Worm (Caenorhabditis elegans) whole organism, L1 larva: ENCODE results near the gene srp-1.

Experiments used
- F16B12.6 ChIP-seq: fragments of 150-350 bp; optimal IDR thresholded peaks from 2 replicates; lab custom pipeline; 2014; ENCODE audit warnings: missing biosample characterization, missing genetic modification characterization
- alr-1 ChIP-seq: fragments of 200-800 bp; sonication (Bioruptor generic); optimal IDR thresholded peaks from 2 replicates; lab custom pipeline; 2018; ENCODE audit warnings: borderline replicate concordance, mild to moderate bottlenecking, missing genetic modification characterization, missing compliant biosample characterization
- aly-2 ChIP-seq: fragments of 150-350 bp; optimal IDR thresholded peaks from 2 replicates; lab custom pipeline; 2014; ENCODE audit warnings: missing biosample characterization, missing genetic modification characterization
- ama-1 ChIP-seq: fragments of 150-350 bp; optimal IDR thresholded peaks from 2 replicates; lab custom pipeline; 2014
- ces-1 ChIP-seq: fragments of 150-350 bp; optimal IDR thresholded peaks from 2 replicates; lab custom pipeline; 2014; ENCODE audit warnings: missing biosample characterization, missing genetic modification reagents, missing genetic modification characterization
- dsc-1 ChIP-seq: sonication (generic microtip); optimal IDR thresholded peaks from 2 replicates; lab custom pipeline; 2016; ENCODE audit warnings: mild to moderate bottlenecking, missing genetic modification characterization, missing compliant biosample characterization
- efl-1 ChIP-seq, 4 experiments: fragments of 150-350 bp; optimal IDR thresholded peaks in 3 of 4; peaks in 1 of 4; 1 replicate in 1 of 4; 2 replicates in 3 of 4; lab custom pipeline; 2014; ENCODE audit warnings: missing biosample characterization in 2 of 4, missing genetic modification characterization in 2 of 4, missing genetic modification reagents in 2 of 4
- efl-3 ChIP-seq: fragments of 200-800 bp; sonication (Bioruptor generic); optimal IDR thresholded peaks from 2 replicates; lab custom pipeline; 2018; ENCODE audit warnings: mild to moderate bottlenecking, missing genetic modification characterization, missing compliant biosample characterization
- egl-27 ChIP-seq, 2 experiments: fragments of 150-350 bp in 1 of 2; sonication (generic microtip); optimal IDR thresholded peaks; 3 replicates each; lab custom pipeline; 2017 to 2018; ENCODE audit warnings: missing biosample characterization in 2 of 2, missing genetic modification characterization in 2 of 2, missing genetic modification reagents in 2 of 2
- elt-2 ChIP-seq: sonication (generic microtip); optimal IDR thresholded peaks from 2 replicates; lab custom pipeline; 2016; ENCODE audit warnings: missing genetic modification characterization, mild to moderate bottlenecking, inconsistent platforms, missing compliant biosample characterization, missing genetic modification reagents
- elt-3 ChIP-seq, 6 experiments: fragments of 150-350 bp in 1 of 6; sonication (generic microtip); optimal IDR thresholded peaks; 2 replicates each; lab custom pipeline; 2017 to 2018; ENCODE audit warnings: missing biosample characterization in 6 of 6, missing genetic modification characterization in 6 of 6, inconsistent platforms in 1 of 6
- ets-5 ChIP-seq: fragments of 200-800 bp; sonication (Bioruptor generic); IDR thresholded peaks from 2 replicates; pipeline ENCODE4 v1.3.6; 2022; ENCODE audit warnings: missing genetic modification characterization, missing compliant biosample characterization
- fkh-10 ChIP-seq: sonication (generic microtip); optimal IDR thresholded peaks from 2 replicates; lab custom pipeline; 2017; ENCODE audit warnings: missing biosample characterization, missing genetic modification reagents, missing genetic modification characterization
- fkh-4 ChIP-seq: sonication (generic microtip); optimal IDR thresholded peaks from 2 replicates; lab custom pipeline; 2016; ENCODE audit warnings: missing compliant biosample characterization, missing genetic modification characterization, borderline replicate concordance
- fkh-8 ChIP-seq: sonication (generic microtip); optimal IDR thresholded peaks from 2 replicates; lab custom pipeline; 2016; ENCODE audit warnings: mild to moderate bottlenecking, missing genetic modification characterization, missing compliant biosample characterization
- fos-1 ChIP-seq: fragments of 150-350 bp; optimal IDR thresholded peaks from 2 replicates; lab custom pipeline; 2014; ENCODE audit warnings: missing biosample characterization, missing genetic modification characterization
- grh-1 ChIP-seq: fragments of 200-800 bp; sonication (Bioruptor generic); IDR thresholded peaks from 2 replicates; pipeline ENCODE4 v1.3.6; 2022; ENCODE audit warnings: missing genetic modification reagents, missing genetic modification characterization, missing compliant biosample characterization
- hpl-2 ChIP-seq: fragments of 150-350 bp; optimal IDR thresholded peaks from 2 replicates; lab custom pipeline; 2014; ENCODE audit warnings: missing biosample characterization, missing genetic modification reagents, missing genetic modification characterization
- irx-1 ChIP-seq: sonication (generic microtip); optimal IDR thresholded peaks from 2 replicates; lab custom pipeline; 2016; ENCODE audit warnings: missing genetic modification characterization, missing compliant biosample characterization
- lin-15B ChIP-seq: fragments of 150-350 bp; sonication (generic microtip); optimal IDR thresholded peaks from 3 replicates; lab custom pipeline; 2014; ENCODE audit warnings: missing biosample characterization, missing genetic modification characterization
- lin-35 ChIP-seq, 2 experiments: fragments of 150-350 bp; optimal IDR thresholded peaks; 2 replicates each; lab custom pipeline; 2014; ENCODE audit warnings: missing biosample characterization in 2 of 2, missing genetic modification characterization in 2 of 2, missing genetic modification reagents in 2 of 2
- lir-3 ChIP-seq: sonication (generic microtip); optimal IDR thresholded peaks from 2 replicates; lab custom pipeline; 2016; ENCODE audit warnings: mild to moderate bottlenecking, missing genetic modification characterization, moderate library complexity, missing compliant biosample characterization; ENCODE audit not compliant: poor library complexity
- lsy-2 ChIP-seq, 2 experiments: fragments of 150-350 bp; optimal IDR thresholded peaks; 2 replicates each; lab custom pipeline; 2014; ENCODE audit warnings: missing biosample characterization in 2 of 2, missing genetic modification characterization in 2 of 2
- mdl-1 ChIP-seq, 2 experiments: fragments of 150-350 bp; optimal IDR thresholded peaks; 2 replicates each; lab custom pipeline; 2014 to 2017; ENCODE audit warnings: missing biosample characterization in 2 of 2, missing genetic modification characterization in 2 of 2, inconsistent platforms in 1 of 2
- mef-2 ChIP-seq: fragments of 150-350 bp; optimal IDR thresholded peaks from 2 replicates; lab custom pipeline; 2014; ENCODE audit warnings: missing biosample characterization, missing genetic modification characterization
- nhr-19 ChIP-seq: fragments of 200-800 bp; sonication (Bioruptor generic); conservative IDR thresholded peaks from 2 replicates; pipeline ENCODE4 v1.3.6; 2022; ENCODE audit warnings: missing genetic modification characterization, missing compliant biosample characterization
- nhr-47 ChIP-seq: sonication (generic microtip); optimal IDR thresholded peaks from 2 replicates; lab custom pipeline; 2016; ENCODE audit warnings: mild to moderate bottlenecking, missing genetic modification characterization, moderate library complexity, missing compliant biosample characterization
- nhr-71 ChIP-seq: sonication (generic microtip); optimal IDR thresholded peaks from 2 replicates; lab custom pipeline; 2016; ENCODE audit warnings: mild to moderate bottlenecking, missing genetic modification characterization, moderate library complexity, missing compliant biosample characterization
- nhr-76 ChIP-seq: sonication (generic microtip); optimal IDR thresholded peaks from 2 replicates; lab custom pipeline; 2017; ENCODE audit warnings: missing biosample characterization, missing genetic modification characterization
- nhr-85 ChIP-seq: sonication (generic microtip); peaks from one replicate; lab custom pipeline; 2016; ENCODE audit warnings: missing genetic modification characterization, inconsistent platforms, missing compliant biosample characterization
- nhr-90 ChIP-seq: sonication (generic microtip); optimal IDR thresholded peaks from 2 replicates; lab custom pipeline; 2016; ENCODE audit warnings: mild to moderate bottlenecking, missing genetic modification characterization, missing compliant biosample characterization; ENCODE audit not compliant: poor library complexity
- pag-3 ChIP-seq: sonication (generic microtip); optimal IDR thresholded peaks from 2 replicates; lab custom pipeline; 2017; ENCODE audit warnings: missing genetic modification characterization, mild to moderate bottlenecking, missing compliant biosample characterization, antibody characterized with exemption, borderline replicate concordance; ENCODE audit not compliant: insufficient read depth
- pax-3 ChIP-seq: fragments of 200-800 bp; sonication (Bioruptor generic); optimal IDR thresholded peaks from 2 replicates; lab custom pipeline; 2018; ENCODE audit warnings: mild to moderate bottlenecking, missing genetic modification characterization, moderate library complexity, missing compliant biosample characterization
- pqm-1 ChIP-seq: sonication (generic microtip); optimal IDR thresholded peaks from 3 replicates; lab custom pipeline; 2017; ENCODE audit warnings: missing biosample characterization, missing genetic modification characterization
- rnt-1 ChIP-seq: sonication (generic microtip); optimal IDR thresholded peaks from 2 replicates; lab custom pipeline; 2016; ENCODE audit warnings: mild to moderate bottlenecking, missing genetic modification characterization, moderate library complexity, missing compliant biosample characterization
- snu-23 ChIP-seq: sonication (generic microtip); optimal IDR thresholded peaks from 2 replicates; lab custom pipeline; 2016; ENCODE audit warnings: missing genetic modification characterization, missing compliant biosample characterization
- sptf-1 ChIP-seq: fragments of 150-350 bp; optimal IDR thresholded peaks from 2 replicates; lab custom pipeline; 2014; ENCODE audit warnings: missing biosample characterization, missing genetic modification characterization
- sup-37 ChIP-seq: fragments of 200-800 bp; sonication (Bioruptor generic); optimal IDR thresholded peaks from 2 replicates; lab custom pipeline; 2018; ENCODE audit warnings: mild to moderate bottlenecking, missing genetic modification characterization, missing compliant biosample characterization
- swsn-7 ChIP-seq: sonication (generic microtip); optimal IDR thresholded peaks from 2 replicates; lab custom pipeline; 2016; ENCODE audit warnings: missing genetic modification characterization, missing compliant biosample characterization
- tbx-2 ChIP-seq: sonication (generic microtip); optimal IDR thresholded peaks from 2 replicates; lab custom pipeline; 2016; ENCODE audit warnings: missing genetic modification characterization, missing compliant biosample characterization
- tlp-1 ChIP-seq: fragments of 150-350 bp; optimal IDR thresholded peaks from 2 replicates; lab custom pipeline; 2014; ENCODE audit warnings: missing biosample characterization, missing genetic modification characterization
- unc-30 ChIP-seq: sonication (generic microtip); optimal IDR thresholded peaks from 2 replicates; lab custom pipeline; 2017; ENCODE audit warnings: missing biosample characterization, missing genetic modification characterization
- unc-86 ChIP-seq: sonication (generic microtip); optimal IDR thresholded peaks from 2 replicates; lab custom pipeline; 2016; ENCODE audit warnings: missing genetic modification characterization, missing compliant biosample characterization
- unc-98 ChIP-seq: fragments of 200-800 bp; sonication (Bioruptor generic); IDR thresholded peaks from 2 replicates; pipeline ENCODE4 v1.3.6; 2022; ENCODE audit warnings: missing genetic modification characterization, missing compliant biosample characterization
- vab-15 ChIP-seq: sonication (generic microtip); optimal IDR thresholded peaks from 2 replicates; lab custom pipeline; 2017; ENCODE audit warnings: missing genotype, mild to moderate bottlenecking, missing genetic modification characterization, missing compliant biosample characterization
- zip-4 ChIP-seq: fragments of 200-800 bp; sonication (Bioruptor generic); optimal IDR thresholded peaks from 2 replicates; lab custom pipeline; 2018; ENCODE audit warnings: mild to moderate bottlenecking, missing genetic modification characterization, moderate library complexity, missing compliant biosample characterization

Gene srp-1

ce11 chrV:723895-724352 lies 29.2 kb upstream of the srp-1 start, which contains the start of gene fbxb-72 (continued):
- TF ChIP-seq lin-15B (tag; lab: Kevin White, UChicago) (no peak), F16B12.6 (no peak), fkh-4 (tag; lab: Kevin White, UChicago) (no peak), unc-86 (tag; lab: Kevin White, UChicago) (no peak), fkh-10 (GFP tag; lab: Kevin White, UChicago) (no peak), sup-37 (GFP tag; lab: Kevin White, UChicago) (peak; percentile 55), tlp-1 (tag; lab: Kevin White, UChicago) (no peak), alr-1 (tag; lab: Kevin White, UChicago) (no peak), nhr-19 (GFP tag; lab: Robert Waterston, UW) (peak; percentile 70), fos-1 (tag; lab: Kevin White, UChicago) (no peak), nhr-47 (tag; lab: Kevin White, UChicago) (peak; percentile 68), snu-23 (GFP tag; lab: Kevin White, UChicago) (peak; percentile 78), swsn-7 (peak; percentile 7), pqm-1 (tag; lab: Kevin White, UChicago) (no peak), irx-1 (tag; lab: Kevin White, UChicago) (peak; percentile 3), tbx-2 (peak; percentile 69), ets-5 (GFP tag; lab: Robert Waterston, UW) (no peak), fkh-8 (tag; lab: Kevin White, UChicago) (peak; percentile 46), unc-30 (tag; lab: Kevin White, UChicago) (no peak), egl-27 (tag; optimal IDR thresholded peaks at IDR 0.05; lab: Kevin White, UChicago) (no peak), ama-1 (peak; percentile 89), elt-3 (tag; optimal IDR thresholded peaks at IDR 0.05; lab: Kevin White, UChicago) (peak in 2 of 6 experiments; percentile 12 to 20), hpl-2 (GFP tag; lab: Kevin White, UChicago) (peak; percentile 75), pax-3 (tag; lab: Kevin White, UChicago) (no peak), efl-1 (optimal IDR thresholded peaks at IDR 0.05; lab: Kevin White, UChicago) (peak; percentile 37 to 38), efl-1 (GFP tag; optimal IDR thresholded peaks at IDR 0.05 in 1 of 2; lab: Kevin White, UChicago) (peak in 1 of 2 experiments; percentile 95), efl-3 (GFP tag; lab: Kevin White, UChicago) (no peak), aly-2 (tag; lab: Kevin White, UChicago) (peak; percentile 100), nhr-85 (tag; lab: Kevin White, UChicago) (no peak), unc-98 (GFP tag; lab: Robert Waterston, UW) (no peak), vab-15 (tag; lab: Kevin White, UChicago) (no peak), nhr-76 (no peak), lsy-2 (tag; optimal IDR thresholded peaks at IDR 0.05; lab: Kevin White, UChicago) (peak; percentile 51 to 58), ces-1 (GFP tag; lab: Kevin White, UChicago) (no peak), grh-1 (GFP tag; lab: Robert Waterston, UW) (no peak), lin-35 (GFP tag; optimal IDR thresholded peaks at IDR 0.05; lab: Kevin White, UChicago) (peak in 1 of 2 experiments; percentile 85), sptf-1 (no peak), mdl-1 (tag; optimal IDR thresholded peaks at IDR 0.05; lab: Kevin White, UChicago) (no peak), nhr-71 (peak; percentile 84), dsc-1 (tag; lab: Kevin White, UChicago) (no peak)

DNA sequence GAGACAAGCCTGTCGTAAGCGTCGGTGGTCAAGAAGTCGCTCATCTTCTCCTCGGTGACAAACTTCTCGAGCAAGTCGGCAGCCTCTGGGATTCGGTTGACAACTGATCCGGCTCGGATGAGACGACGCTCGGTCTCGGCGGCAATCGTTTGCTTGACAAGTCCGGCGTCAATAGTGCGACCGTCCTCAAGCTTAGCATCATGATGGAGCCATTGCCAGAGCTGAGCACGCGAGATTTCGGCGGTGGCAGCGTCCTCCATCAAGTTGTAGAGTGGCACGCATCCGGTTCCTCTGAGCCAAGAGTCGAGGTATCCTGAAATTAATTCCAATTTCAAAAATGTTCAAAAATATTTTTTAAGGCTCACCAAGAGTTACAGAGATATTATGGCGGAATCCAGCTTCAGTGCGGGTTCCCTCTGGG lies 28.6 kb upstream of the srp-1 start:
- TF ChIP-seq nhr-90 (tag; lab: Kevin White, UChicago) (peak; percentile 56), rnt-1 (tag; lab: Kevin White, UChicago) (peak; percentile 9), pag-3 (tag; lab: Kevin White, UChicago) (no peak), mef-2 (no peak), aly-2 (tag; lab: Kevin White, UChicago) (peak; percentile 97), elt-2 (tag; lab: Kevin White, UChicago) (peak; percentile 8), lir-3 (tag; lab: Kevin White, UChicago) (peak; percentile 10), efl-1 (optimal IDR thresholded peaks at IDR 0.05; lab: Kevin White, UChicago) (no peak), efl-1 (GFP tag; optimal IDR thresholded peaks at IDR 0.05 in 1 of 2; lab: Kevin White, UChicago) (peak in 1 of 2 experiments; percentile 93), ama-1 (peak; percentile 60), zip-4 (GFP tag; lab: Kevin White, UChicago) (no peak), unc-86 (tag; lab: Kevin White, UChicago) (no peak)
